Worm (Caenorhabditis elegans) whole organism, L3 larva: Measurements from ENCODE around the gene F38H4.6.

Source experiments
- ceh-28 ChIP-seq: fragments of 150-350 bp; optimal IDR thresholded peaks from 2 replicates; lab custom pipeline; 2014; ENCODE audit warnings: missing biosample characterization, missing genetic modification reagents, missing genetic modification characterization
- jun-1 ChIP-seq: fragments of 150-350 bp; optimal IDR thresholded peaks from 2 replicates; lab custom pipeline; 2014; ENCODE audit warnings: missing biosample characterization, missing genetic modification reagents, missing genetic modification characterization
- lin-15B ChIP-seq: fragments of 150-350 bp; optimal IDR thresholded peaks from 2 replicates; lab custom pipeline; 2014; ENCODE audit warnings: missing biosample characterization, missing genetic modification characterization
- lin-39 ChIP-seq: fragments of 150-350 bp; optimal IDR thresholded peaks from 2 replicates; lab custom pipeline; 2018; ENCODE audit warnings: missing biosample characterization, missing genetic modification reagents, missing genetic modification characterization
- nhr-76 ChIP-seq: fragments of 150-350 bp; sonication (generic microtip); optimal IDR thresholded peaks from 5 replicates; lab custom pipeline; 2014; ENCODE audit warnings: missing biosample characterization, missing genetic modification characterization
- pha-4 ChIP-seq: fragments of 150-350 bp; optimal IDR thresholded peaks from 2 replicates; lab custom pipeline; 2014; ENCODE audit warnings: missing biosample characterization, missing genetic modification reagents, missing genetic modification characterization
- snpc-4 ChIP-seq: fragments of 150-350 bp; optimal IDR thresholded peaks from 2 replicates; lab custom pipeline; 2014; ENCODE audit warnings: missing biosample characterization, missing genetic modification characterization
- ztf-4 ChIP-seq: fragments of 150-350 bp; optimal IDR thresholded peaks from 2 replicates; lab custom pipeline; 2014; ENCODE audit warnings: missing biosample characterization, missing genetic modification characterization

DNA sequence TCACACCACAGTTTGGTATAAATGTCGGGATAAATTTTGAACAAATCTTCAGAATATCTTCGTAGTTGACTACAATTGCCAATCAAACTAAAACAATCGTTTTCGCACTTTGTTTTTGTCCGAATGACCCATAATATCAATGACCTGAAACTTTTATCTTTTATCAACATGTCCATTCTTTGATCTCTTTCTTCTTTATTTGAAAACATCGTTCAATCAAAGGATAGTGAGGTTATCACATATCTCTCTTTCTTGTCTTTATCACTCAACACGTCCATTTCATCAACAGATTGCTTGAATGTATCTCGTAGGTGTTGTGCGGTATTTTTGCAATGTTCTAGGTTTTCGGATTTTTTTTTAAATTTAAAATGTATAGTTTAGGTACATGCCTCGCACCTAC, 38.6 kb downstream of the F38H4.6 start:
- TF ChIP-seq ceh-28 (tag; lab: Kevin White, UChicago): no peak
- no peak for TF ChIP-seq snpc-4 (tag; lab: Kevin White, UChicago)
- no peak for TF ChIP-seq lin-15B (tag; lab: Kevin White, UChicago)
- TF ChIP-seq ztf-4 (tag; lab: Kevin White, UChicago): no peak
- no peak for TF ChIP-seq jun-1
- no peak for TF ChIP-seq pha-4
- no peak for TF ChIP-seq nhr-76 (tag; lab: Kevin White, UChicago)
- no peak for TF ChIP-seq lin-39 (tag; lab: Kevin White, UChicago)
